Fruit fly (Drosophila melanogaster) whole organism, embryonic: ENCODE measurements around the gene Polr1B.

Experiments
- BEAF-32 ChIP-seq: fragments of 200-800 bp; sonication (Bioruptor generic); optimal IDR thresholded peaks from 3 replicates; lab custom pipeline; 2017; ENCODE audit warnings: missing biosample characterization, missing genetic modification characterization, mild to moderate bottlenecking, moderate library complexity, missing genetic modification reagents
- CG10321 ChIP-seq: fragments of 200-800 bp; sonication (Bioruptor generic); IDR thresholded peaks from 2 replicates; pipeline ENCODE4 v1.3.6; 2022; ENCODE audit warnings: missing biosample characterization, missing genetic modification characterization
- CG10366 ChIP-seq: fragments of 200-800 bp; sonication (Bioruptor generic); IDR thresholded peaks from 2 replicates; pipeline ENCODE4 v1.3.6; 2022; ENCODE audit warnings: missing biosample characterization, missing genetic modification characterization
- CG11456 ChIP-seq: fragments of 200-800 bp; sonication (Bioruptor generic); IDR thresholded peaks from 3 replicates; pipeline ENCODE4 v1.3.6; 2022; ENCODE audit warnings: missing biosample characterization, missing genetic modification characterization
- CG11695 ChIP-seq: fragments of 200-800 bp; sonication (Bioruptor generic); IDR thresholded peaks from 3 replicates; pipeline ENCODE4 v1.3.6; 2022; ENCODE audit warnings: missing biosample characterization, missing genetic modification characterization
- CG12071 ChIP-seq: fragments of 200-800 bp; sonication (Bioruptor generic); optimal IDR thresholded peaks from 3 replicates; lab custom pipeline; 2018; ENCODE audit warnings: missing biosample characterization, mild to moderate bottlenecking, missing genetic modification characterization
- CG13775 ChIP-seq: fragments of 200-800 bp; sonication (Bioruptor generic); optimal IDR thresholded peaks from 3 replicates; lab custom pipeline; 2017; ENCODE audit warnings: missing biosample characterization, mild to moderate bottlenecking, missing genetic modification characterization
- CG14014 ChIP-seq: fragments of 200-800 bp; sonication (Bioruptor generic); IDR thresholded peaks from 2 replicates; pipeline ENCODE4 v1.3.6; 2022; ENCODE audit warnings: missing biosample characterization, missing genetic modification characterization
- CG1529 ChIP-seq: fragments of 200-800 bp; sonication (Bioruptor generic); optimal IDR thresholded peaks from 3 replicates; lab custom pipeline; 2018; ENCODE audit warnings: missing biosample characterization, missing genetic modification characterization
- CG15514 ChIP-seq: fragments of 200-800 bp; sonication (Bioruptor generic); optimal IDR thresholded peaks from 3 replicates; lab custom pipeline; 2017; ENCODE audit warnings: missing biosample characterization, missing genetic modification characterization, mild to moderate bottlenecking, moderate library complexity, missing genetic modification reagents
- CG1602 ChIP-seq: fragments of 200-800 bp; sonication (Bioruptor generic); optimal IDR thresholded peaks from 3 replicates; lab custom pipeline; 2016; ENCODE audit warnings: missing biosample characterization, missing genetic modification characterization
- CG1603 ChIP-seq: fragments of 200-800 bp; sonication (Bioruptor generic); optimal IDR thresholded peaks from 2 replicates; lab custom pipeline; 2019; ENCODE audit warnings: missing biosample characterization, mild to moderate bottlenecking, missing genetic modification characterization, moderate library complexity
- CG17359 ChIP-seq: fragments of 200-800 bp; sonication (Bioruptor generic); optimal IDR thresholded peaks from 3 replicates; lab custom pipeline; 2018; ENCODE audit warnings: missing biosample characterization, mild to moderate bottlenecking, missing genetic modification characterization, moderate library complexity
- CG18599 ChIP-seq: fragments of 200-800 bp; sonication (Bioruptor generic); optimal IDR thresholded peaks from 3 replicates; lab custom pipeline; 2017; ENCODE audit warnings: missing biosample characterization, missing genetic modification characterization, mild to moderate bottlenecking, moderate library complexity, missing genetic modification reagents
- CG3847 ChIP-seq: fragments of 200-800 bp; sonication (Bioruptor generic); IDR thresholded peaks from 2 replicates; pipeline ENCODE4 v1.3.6; 2022; ENCODE audit warnings: missing biosample characterization, missing genetic modification characterization
- CG4617 ChIP-seq: fragments of 200-800 bp; sonication (Bioruptor generic); optimal IDR thresholded peaks from 3 replicates; lab custom pipeline; 2016; ENCODE audit warnings: missing biosample characterization, missing genetic modification characterization, borderline replicate concordance
- Drgx ChIP-seq: fragments of 200-800 bp; sonication (Bioruptor generic); IDR thresholded peaks from 2 replicates; pipeline ENCODE4 v1.3.6; 2022; ENCODE audit warnings: missing biosample characterization, missing genetic modification characterization
- E2f2 ChIP-seq: fragments of 200-800 bp; sonication (Bioruptor generic); IDR thresholded peaks from 2 replicates; pipeline ENCODE4 v1.3.6; 2022; ENCODE audit warnings: missing biosample characterization, missing genetic modification characterization
- Elba2 ChIP-seq: fragments of 200-800 bp; sonication (Bioruptor generic); optimal IDR thresholded peaks from 3 replicates; lab custom pipeline; 2016; ENCODE audit warnings: missing biosample characterization, missing genetic modification characterization
- GATAe ChIP-seq: fragments of 200-800 bp; sonication (Bioruptor generic); conservative IDR thresholded peaks from 2 replicates; pipeline ENCODE4 v1.3.6; 2022; ENCODE audit warnings: missing biosample characterization, missing genetic modification characterization
- Gug ChIP-seq: fragments of 200-800 bp; sonication (Bioruptor generic); IDR thresholded peaks from 4 replicates; pipeline ENCODE4 v1.3.6; 2022; ENCODE audit warnings: missing biosample characterization, missing genetic modification characterization
- HLHmδ ChIP-seq: fragments of 200-800 bp; sonication (Bioruptor generic); optimal IDR thresholded peaks from 2 replicates; lab custom pipeline; 2018; ENCODE audit warnings: missing biosample characterization, mild to moderate bottlenecking, missing genetic modification characterization, moderate library complexity
- Jarid2 ChIP-seq: fragments of 200-800 bp; sonication (Bioruptor generic); optimal IDR thresholded peaks from 3 replicates; lab custom pipeline; 2017; ENCODE audit warnings: mild to moderate bottlenecking, missing biosample characterization, missing genetic modification reagents, missing genetic modification characterization
- MESR4 ChIP-seq: fragments of 200-800 bp; sonication (Bioruptor generic); optimal IDR thresholded peaks from 2 replicates; lab custom pipeline; 2018; ENCODE audit warnings: missing biosample characterization, mild to moderate bottlenecking, missing genetic modification characterization, moderate library complexity
- Med ChIP-seq: fragments of 200-800 bp; sonication (Bioruptor generic); peaks from one replicate; lab custom pipeline; 2016; ENCODE audit warnings: missing biosample characterization, missing genetic modification characterization, mild to moderate bottlenecking, inconsistent platforms, moderate library complexity
- Mes4 ChIP-seq: fragments of 200-800 bp; sonication (Bioruptor generic); optimal IDR thresholded peaks from 2 replicates; lab custom pipeline; 2016; ENCODE audit warnings: missing biosample characterization, missing genetic modification characterization
- Nf-YA ChIP-seq: fragments of 200-800 bp; sonication (Bioruptor generic); IDR thresholded peaks from 2 replicates; pipeline ENCODE4 v1.3.6; 2022; ENCODE audit warnings: missing biosample characterization, missing genetic modification characterization
- Scr ChIP-seq: fragments of 200-800 bp; sonication (Bioruptor generic); IDR thresholded peaks from 2 replicates; pipeline ENCODE4 v1.3.6; 2022; ENCODE audit warnings: missing biosample characterization, missing genetic modification characterization; ENCODE audit not compliant: partially characterized antibody
- Sin3A ChIP-seq: fragments of >200 bp; optimal IDR thresholded peaks from 2 replicates; lab custom pipeline; 2018
- Sox102F ChIP-seq: fragments of 200-800 bp; sonication (Bioruptor generic); optimal IDR thresholded peaks from 2 replicates; lab custom pipeline; 2018; ENCODE audit warnings: missing biosample characterization, mild to moderate bottlenecking, missing genetic modification characterization, moderate library complexity
- Sry-δ ChIP-seq: fragments of 200-800 bp; sonication (Bioruptor generic); optimal IDR thresholded peaks from 2 replicates; lab custom pipeline; 2016; ENCODE audit warnings: missing biosample characterization, missing genetic modification characterization
- crp ChIP-seq, 2 experiments: fragments of 200-800 bp; sonication (Bioruptor generic); optimal IDR thresholded peaks; 2 replicates in 1 of 2; 3 replicates in 1 of 2; lab custom pipeline; 2017; ENCODE audit warnings: missing biosample characterization in 2 of 2, missing genetic modification characterization in 2 of 2, mild to moderate bottlenecking in 1 of 2, moderate library complexity in 1 of 2
- exex ChIP-seq: fragments of 200-800 bp; sonication (Bioruptor generic); optimal IDR thresholded peaks from 4 replicates; lab custom pipeline; 2018; ENCODE audit warnings: missing biosample characterization, mild to moderate bottlenecking, missing genetic modification characterization, moderate library complexity
- gcm ChIP-seq: fragments of 200-800 bp; sonication (Bioruptor generic); optimal IDR thresholded peaks from 2 replicates; lab custom pipeline; 2019; ENCODE audit warnings: missing biosample characterization, mild to moderate bottlenecking, missing genetic modification characterization, moderate library complexity
- grau ChIP-seq: fragments of 200-800 bp; optimal IDR thresholded peaks from 3 replicates; lab custom pipeline; 2019; ENCODE audit warnings: missing biosample characterization, mild to moderate bottlenecking, missing genetic modification characterization, moderate library complexity
- grn ChIP-seq: fragments of 200-800 bp; sonication (Bioruptor generic); optimal IDR thresholded peaks from 3 replicates; lab custom pipeline; 2017; ENCODE audit warnings: missing biosample characterization, missing genetic modification characterization
- hth ChIP-seq: fragments of >200 bp; optimal IDR thresholded peaks from 2 replicates; lab custom pipeline; 2017; ENCODE audit warnings: inconsistent platforms
- kay ChIP-seq: fragments of 200-800 bp; sonication (Bioruptor generic); optimal IDR thresholded peaks from 2 replicates; lab custom pipeline; 2016; ENCODE audit warnings: missing biosample characterization, missing genetic modification characterization
- kni ChIP-seq: fragments of 200-800 bp; sonication (Bioruptor generic); optimal IDR thresholded peaks from 3 replicates; lab custom pipeline; 2017; ENCODE audit warnings: mild to moderate bottlenecking, missing biosample characterization, missing genetic modification reagents, missing genetic modification characterization
- lbe ChIP-seq: fragments of 200-800 bp; sonication (Bioruptor generic); optimal IDR thresholded peaks from 2 replicates; lab custom pipeline; 2016; ENCODE audit warnings: missing biosample characterization, mild to moderate bottlenecking, missing genetic modification characterization
- mirr ChIP-seq: fragments of 200-800 bp; sonication (Bioruptor generic); optimal IDR thresholded peaks from 3 replicates; lab custom pipeline; 2018; ENCODE audit warnings: missing biosample characterization, mild to moderate bottlenecking, missing genetic modification characterization
- mld ChIP-seq: fragments of 200-800 bp; sonication (Bioruptor generic); IDR thresholded peaks from 3 replicates; pipeline ENCODE4 v1.3.6; 2022; ENCODE audit warnings: missing biosample characterization, missing genetic modification characterization; ENCODE audit not compliant: partially characterized antibody
- nau ChIP-seq: fragments of 200-800 bp; sonication (Bioruptor generic); optimal IDR thresholded peaks from 3 replicates; lab custom pipeline; 2017; ENCODE audit warnings: missing biosample characterization, mild to moderate bottlenecking, missing genetic modification characterization, missing genetic modification reagents
- nom ChIP-seq: fragments of 200-800 bp; sonication (Bioruptor generic); optimal IDR thresholded peaks from 2 replicates; lab custom pipeline; 2017; ENCODE audit warnings: missing biosample characterization, missing genetic modification characterization, mild to moderate bottlenecking, moderate library complexity, missing genetic modification reagents
- pho ChIP-seq: fragments of 200-800 bp; sonication (Bioruptor generic); optimal IDR thresholded peaks from 2 replicates; lab custom pipeline; 2016; ENCODE audit warnings: missing biosample characterization, missing genetic modification characterization
- sd ChIP-seq: fragments of 200-800 bp; sonication (Bioruptor generic); optimal IDR thresholded peaks from 3 replicates; lab custom pipeline; 2018; ENCODE audit warnings: missing biosample characterization, mild to moderate bottlenecking, missing genetic modification characterization, moderate library complexity
- sens ChIP-seq: fragments of 200-800 bp; sonication (Bioruptor generic); peaks from one replicate; lab custom pipeline; 2016; ENCODE audit warnings: missing biosample characterization, missing genetic modification characterization
- stc ChIP-seq: fragments of 200-800 bp; sonication (Bioruptor generic); IDR thresholded peaks from 2 replicates; pipeline ENCODE4 v1.3.6; 2022; ENCODE audit warnings: missing biosample characterization, missing genetic modification characterization
- stwl ChIP-seq: fragments of 200-800 bp; sonication (Bioruptor generic); optimal IDR thresholded peaks from 3 replicates; lab custom pipeline; 2018; ENCODE audit warnings: missing biosample characterization, mild to moderate bottlenecking, missing genetic modification characterization, moderate library complexity
- sug ChIP-seq: fragments of 200-800 bp; optimal IDR thresholded peaks from 2 replicates; lab custom pipeline; 2019; ENCODE audit warnings: missing biosample characterization, mild to moderate bottlenecking, missing genetic modification characterization, moderate library complexity

Gene Polr1B

dm6 chr2L:451705-452472 is 47.8 kb downstream of the Polr1B start:
- TF ChIP-seq CG1603 (tag; lab: Kevin White, UChicago) = no peak
- no peak for TF ChIP-seq stwl
- peak; percentile 82 for TF ChIP-seq exex (tag; lab: Kevin White, UChicago)
- TF ChIP-seq grn (GFP tag; lab: Kevin White, UChicago) = peak; percentile 40
- TF ChIP-seq CG1529 (GFP tag; lab: Kevin White, UChicago) = no peak
- TF ChIP-seq GATAe (GFP tag; lab: Robert Waterston, UW) = peak; percentile 23; the same call in 1 of the 2 replicates
- no peak for TF ChIP-seq CG11456 (GFP tag; lab: Robert Waterston, UW)
- no peak for TF ChIP-seq mld
- no peak for TF ChIP-seq crp (GFP tag; optimal IDR thresholded peaks at IDR 0.05; lab: Kevin White, UChicago)
- no peak for TF ChIP-seq CG10366 (GFP tag; lab: Robert Waterston, UW)
- no peak for TF ChIP-seq pho (GFP tag; lab: Kevin White, UChicago)
- TF ChIP-seq CG14014 (GFP tag; lab: Robert Waterston, UW) = 0 out of 2 replicates have a peak, but pooled peaks have one; percentile 10
- no peak for TF ChIP-seq Sox102F
- no peak for TF ChIP-seq CG11695 (GFP tag; lab: Robert Waterston, UW)
- TF ChIP-seq lbe (GFP tag; lab: Kevin White, UChicago) = peak; percentile 39
- TF ChIP-seq sd = peak; percentile 63
- peak; percentile 77 for TF ChIP-seq mirr (GFP tag; lab: Kevin White, UChicago)
- no peak for TF ChIP-seq Gug (GFP tag; lab: Robert Waterston, UW)
- no peak for TF ChIP-seq CG18599 (GFP tag; lab: Kevin White, UChicago)
- TF ChIP-seq sens (GFP tag; lab: Kevin White, UChicago) = peak; percentile 60
- TF ChIP-seq stc (GFP tag; lab: Robert Waterston, UW) = no peak
- no peak for TF ChIP-seq hth (lab: Kevin White, UChicago)
- TF ChIP-seq CG15514 (GFP tag; lab: Kevin White, UChicago) = no peak
- no peak for TF ChIP-seq Jarid2 (GFP tag; lab: Kevin White, UChicago)
- TF ChIP-seq sug (tag; lab: Kevin White, UChicago) = peak; percentile 96
- TF ChIP-seq gcm (GFP tag; lab: Kevin White, UChicago) = peak; percentile 28
- no peak for TF ChIP-seq Med (GFP tag; lab: Kevin White, UChicago)
- peak; percentile 56 for TF ChIP-seq grau (tag; lab: Kevin White, UChicago)
- TF ChIP-seq nom = peak; percentile 19
- no peak for TF ChIP-seq Nf-YA (GFP tag; lab: Robert Waterston, UW)
- TF ChIP-seq Mes4 (GFP tag; lab: Kevin White, UChicago) = no peak
- peak; percentile 54 for TF ChIP-seq Drgx (GFP tag; lab: Robert Waterston, UW)
- TF ChIP-seq nau (GFP tag; lab: Kevin White, UChicago) = no peak
- TF ChIP-seq CG13775 (GFP tag; lab: Kevin White, UChicago) = no peak

- TF ChIP-seq CG3847 (peak; percentile 33; the same call in 1 of the 2 replicates), CG12071 (GFP tag; lab: Kevin White, UChicago) (no peak), MESR4 (GFP tag; lab: Kevin White, UChicago) (peak; percentile 72), CG17359 (tag; lab: Kevin White, UChicago) (no peak), CG15514 (GFP tag; lab: Kevin White, UChicago) (peak; percentile 47), E2f2 (peak; percentile 37; the same call in 1 of the 2 replicates), CG4617 (GFP tag; lab: Kevin White, UChicago) (peak; percentile 72), Scr (GFP tag; lab: Robert Waterston, UW) (peak; percentile 41; the same call in 1 of the 2 replicates), CG10321 (no peak), kay (no peak), HLHmδ (no peak), CG1602 (GFP tag; lab: Kevin White, UChicago) (no peak), kni (no peak), BEAF-32 (GFP tag; lab: Kevin White, UChicago) (peak; percentile 39), Sin3A (lab: Kevin White, UChicago) (peak; percentile 32), Elba2 (GFP tag; lab: Kevin White, UChicago) (peak; percentile 63), Sry-δ (peak; percentile 3)
Measured at dm6 chr2L:452872-453271, 48.8 kb downstream of the Polr1B start, which contains the start of the genes crq and shv. Gene crq, minus strand, starts transcription at chr2L:453024. Gene shv, plus strand, starts transcription at chr2L:453108.
